Fruit fly (Drosophila melanogaster) whole organism, prepupa: ENCODE measurements around the gene crn.

Experiments
- Gug ChIP-seq: fragments of 200-800 bp; sonication (Bioruptor generic); IDR thresholded peaks from 2 replicates; pipeline ENCODE4 v1.3.6; 2022; ENCODE audit warnings: missing biosample characterization, missing genetic modification characterization
- fkh ChIP-seq: fragments of 200-800 bp; sonication (Bioruptor generic); optimal IDR thresholded peaks from 3 replicates; lab custom pipeline; 2017; ENCODE audit warnings: missing biosample characterization, mild to moderate bottlenecking, missing genetic modification characterization, moderate library complexity
- net ChIP-seq: fragments of 200-800 bp; sonication (Bioruptor generic); optimal IDR thresholded peaks from 3 replicates; lab custom pipeline; 2016; ENCODE audit warnings: missing biosample characterization, missing genetic modification characterization

DNA sequence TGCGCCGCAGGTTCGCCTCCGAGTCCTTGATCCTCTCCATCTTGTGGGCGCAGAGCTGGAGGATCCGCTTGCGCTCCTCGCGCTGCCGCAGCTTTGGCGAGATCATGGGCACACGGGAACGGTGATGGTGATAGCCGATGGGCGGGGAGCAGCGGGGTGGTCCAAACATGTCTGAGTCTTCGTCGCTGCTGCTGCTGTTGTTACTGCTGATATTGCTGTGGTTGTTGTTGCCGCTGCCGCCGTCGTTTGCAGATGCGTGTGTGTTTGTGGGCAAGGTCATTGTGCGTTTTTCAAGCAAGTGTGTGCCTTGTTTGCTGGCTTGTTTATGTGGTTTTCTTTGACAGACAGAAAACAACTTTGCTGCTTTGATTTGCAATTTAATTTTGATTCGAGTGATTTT is 42.6 kb upstream of the crn start:
- TF ChIP-seq fkh (GFP tag; lab: Kevin White, UChicago) (no peak), Gug (GFP tag; lab: Robert Waterston, UW) (no peak), net (GFP tag; lab: Kevin White, UChicago) (no peak)
